Worm (Caenorhabditis elegans) whole organism, midembryonic: ENCODE results near the gene clec-128.

Experiments used
- klf-2 ChIP-seq: fragments of 200-800 bp; sonication (Bioruptor generic); conservative IDR thresholded peaks from 2 replicates; pipeline ENCODE4 v1.3.6; 2022; ENCODE audit warnings: missing genetic modification reagents, missing genetic modification characterization, missing compliant biosample characterization
- ref-1 ChIP-seq: fragments of 200-800 bp; sonication (Bioruptor generic); conservative IDR thresholded peaks from 2 replicates; pipeline ENCODE4 v1.3.6; 2022; ENCODE audit warnings: missing genetic modification reagents, missing genetic modification characterization, missing compliant biosample characterization
- tab-1 ChIP-seq: fragments of 200-800 bp; sonication (Bioruptor generic); IDR thresholded peaks from 2 replicates; pipeline ENCODE4 v1.3.6; 2022; ENCODE audit warnings: missing genetic modification characterization, missing compliant biosample characterization
- ztf-23 ChIP-seq: fragments of 200-800 bp; sonication (Bioruptor generic); IDR thresholded peaks from 2 replicates; pipeline ENCODE4 v1.3.6; 2022; ENCODE audit warnings: missing genetic modification reagents, missing genetic modification characterization, missing compliant biosample characterization

ce11 chrII:3554673-3555072, 16.2 kb downstream of the clec-128 start:
- TF ChIP-seq klf-2 (GFP tag; lab: Robert Waterston, UW) (no peak), tab-1 (GFP tag; lab: Robert Waterston, UW) (no peak), ztf-23 (GFP tag; lab: Robert Waterston, UW) (no peak), ref-1 (GFP tag; lab: Robert Waterston, UW) (no peak)
